Worm (Caenorhabditis elegans) whole organism, early embryonic: ENCODE measurements around the gene T21D12.14.

Experiments used
- B0310.2 ChIP-seq: sonication (generic microtip); optimal IDR thresholded peaks from 2 replicates; lab custom pipeline; 2016; ENCODE audit warnings: mild to moderate bottlenecking, missing genetic modification characterization, missing compliant biosample characterization
- F13C5.2 ChIP-seq: sonication (generic microtip); optimal IDR thresholded peaks from 2 replicates; lab custom pipeline; 2017; ENCODE audit warnings: mild to moderate bottlenecking, missing genetic modification characterization, inconsistent platforms, missing compliant biosample characterization
- ama-1 ChIP-seq: fragments of 150-350 bp; optimal IDR thresholded peaks from 2 replicates; lab custom pipeline; 2014
- ceh-36 ChIP-seq: sonication (generic microtip); optimal IDR thresholded peaks from 2 replicates; lab custom pipeline; 2016; ENCODE audit warnings: missing genetic modification characterization, inconsistent platforms, missing compliant biosample characterization
- flt-1 ChIP-seq: fragments of 200-800 bp; sonication (Bioruptor generic); IDR thresholded peaks from 2 replicates; pipeline ENCODE4 v1.3.6; 2022; ENCODE audit warnings: missing genetic modification characterization, missing compliant biosample characterization
- hmbx-1 ChIP-seq: sonication (generic microtip); optimal IDR thresholded peaks from 2 replicates; lab custom pipeline; 2016; ENCODE audit warnings: mild to moderate bottlenecking, missing genetic modification characterization, missing compliant biosample characterization
- hmg-4 ChIP-seq: fragments of 200-800 bp; sonication (Bioruptor generic); optimal IDR thresholded peaks from 2 replicates; lab custom pipeline; 2018; ENCODE audit warnings: mild to moderate bottlenecking, missing genetic modification characterization, missing compliant biosample characterization
- hnd-1 ChIP-seq: sonication (generic microtip); optimal IDR thresholded peaks from 2 replicates; lab custom pipeline; 2016; ENCODE audit warnings: missing genetic modification characterization, missing compliant biosample characterization
- sea-1 ChIP-seq: fragments of 200-800 bp; sonication (Bioruptor generic); conservative IDR thresholded peaks from 2 replicates; pipeline ENCODE4 v1.3.6; 2022; ENCODE audit warnings: missing genetic modification characterization, missing compliant biosample characterization
- tbx-11 ChIP-seq: fragments of 200-800 bp; sonication (Bioruptor generic); IDR thresholded peaks from 2 replicates; pipeline ENCODE4 v1.3.6; 2022; ENCODE audit warnings: missing genetic modification characterization, missing compliant biosample characterization
- tbx-37 ChIP-seq: fragments of 200-800 bp; sonication (Bioruptor generic); conservative IDR thresholded peaks from 2 replicates; pipeline ENCODE4 v1.3.6; 2022; ENCODE audit warnings: missing genetic modification reagents, missing genetic modification characterization, missing compliant biosample characterization

DNA sequence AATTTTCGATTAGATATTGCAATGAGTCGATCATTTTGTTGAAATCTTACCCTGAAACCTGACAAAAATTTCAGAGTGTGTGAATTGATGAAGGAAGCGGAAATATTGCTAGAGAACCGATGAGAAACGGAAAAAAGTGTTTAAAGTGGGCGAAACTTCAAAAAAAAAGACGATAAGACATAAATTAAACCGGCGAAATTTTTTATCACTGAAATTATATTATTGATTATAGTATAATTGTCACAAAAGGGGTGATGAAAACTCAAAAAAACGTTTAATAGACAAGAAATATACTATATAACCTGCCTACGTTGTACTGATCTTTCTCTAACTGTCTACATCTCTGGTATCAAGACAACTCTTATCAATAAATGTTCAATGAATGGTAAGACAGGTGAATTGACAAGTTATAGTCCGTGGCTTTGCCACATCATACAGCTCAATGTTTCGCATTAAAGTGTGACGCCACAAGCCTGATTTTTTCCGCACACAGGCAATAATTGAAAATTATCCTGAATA is 49.3 kb upstream of the T21D12.14 start, which contains the start of gene pxmp-4:
- TF ChIP-seq ama-1 (lab: Kevin White, UChicago) (no peak), ceh-36 (tag; lab: Kevin White, UChicago) (no peak), flt-1 (no peak), sea-1 (GFP tag; lab: Robert Waterston, UW) (no peak), B0310.2 (tag; lab: Kevin White, UChicago) (no peak), tbx-37 (GFP tag; lab: Robert Waterston, UW) (no peak), F13C5.2 (tag; lab: Kevin White, UChicago) (no peak), hnd-1 (tag; lab: Kevin White, UChicago) (no peak), hmg-4 (no peak), tbx-11 (GFP tag; lab: Robert Waterston, UW) (no peak), hmbx-1 (tag; lab: Kevin White, UChicago) (no peak)
